Fruit fly (Drosophila melanogaster): ENCODE results near the gene Aos1.
A peak's percentile ranks its signal among the peaks of the same experiment; 100 is the strongest.

The Aos1 gene

dm6 chr3R:12406235-12407196 lies 27.1 kb downstream of the Aos1 start, which contains the start of gene CG5167 (continued):
- TF ChIP-seq CG13424 (tag; optimal IDR thresholded peaks at IDR 0.05) (peak; percentile 63), Ada2b (GFP tag; IDR thresholded peaks at IDR 0.05) (no peak), CG16815 (GFP tag; optimal IDR thresholded peaks at IDR 0.05) (no peak), insv (GFP tag; optimal IDR thresholded peaks at IDR 0.05) (peak in 1 of 2 experiments; percentile 4), seq (GFP tag; IDR thresholded peaks at IDR 0.05) (no peak), bowl (GFP tag; IDR thresholded peaks at IDR 0.05) (no peak), CG32772 (GFP tag; IDR thresholded peaks at IDR 0.05) (no peak), Side (GFP tag; optimal IDR thresholded peaks at IDR 0.05) (no peak), klu (GFP tag; IDR thresholded peaks at IDR 0.05) (no peak), pb (GFP tag; optimal IDR thresholded peaks at IDR 0.05) (no peak), fru (optimal IDR thresholded peaks at IDR 0.05) (no peak), CG14965 (GFP tag; optimal IDR thresholded peaks at IDR 0.05; ENCODE audit: borderline replicate concordance) (no peak), Optix (GFP tag; IDR thresholded peaks at IDR 0.05) (no peak), schlank (tag; optimal IDR thresholded peaks at IDR 0.05) (no peak), jing (GFP tag; optimal IDR thresholded peaks at IDR 0.05) (no peak), unc-4 (GFP tag; IDR thresholded peaks at IDR 0.05; ENCODE audit: partially characterized antibody) (peak; percentile 39; the same call in 1 of the 2 replicates), CG9215 (GFP tag; IDR thresholded peaks at IDR 0.05) (no peak), mam (GFP tag; optimal IDR thresholded peaks at IDR 0.05) (no peak), CG17612 (GFP tag; IDR thresholded peaks at IDR 0.05) (no peak), z (GFP tag; IDR thresholded peaks at IDR 0.05) (no peak), ara (GFP tag; IDR thresholded peaks at IDR 0.05) (no peak), CG4854 (GFP tag; optimal IDR thresholded peaks at IDR 0.05) (no peak), CG1792 (GFP tag; optimal IDR thresholded peaks at IDR 0.05) (no peak), Doc3 (GFP tag; IDR thresholded peaks at IDR 0.05; ENCODE audit: partially characterized antibody) (peak; percentile 53; the same call in 1 of the 3 replicates), bsh (GFP tag; optimal IDR thresholded peaks at IDR 0.05) (peak; percentile 28 to 82), CG1647 (GFP tag; optimal IDR thresholded peaks at IDR 0.05) (no peak), CG9727 (GFP tag; optimal IDR thresholded peaks at IDR 0.05) (peak; percentile 59), CG18619 (GFP tag; optimal IDR thresholded peaks at IDR 0.05) (no peak), ATbp (GFP tag; optimal IDR thresholded peaks at IDR 0.05) (no peak), croc (GFP tag; conservative IDR thresholded peaks at IDR 0.05) (no peak), BtbVII (GFP tag; optimal IDR thresholded peaks at IDR 0.05) (peak; percentile 63), Lpt (GFP tag; optimal IDR thresholded peaks at IDR 0.05) (no peak), Chrac-16 (GFP tag; optimal IDR thresholded peaks at IDR 0.05) (peak; percentile 35), C15 (GFP tag; IDR thresholded peaks at IDR 0.05) (no peak), h (optimal IDR thresholded peaks at IDR 0.05) (no peak), CG17802 (tag; optimal IDR thresholded peaks at IDR 0.05) (no peak), CG6175 (GFP tag; IDR thresholded peaks at IDR 0.05) (no peak), da (GFP tag; optimal IDR thresholded peaks at IDR 0.05) (no peak), CG15011 (GFP tag; optimal IDR thresholded peaks at IDR 0.05) (no peak), bcd (GFP tag; optimal IDR thresholded peaks at IDR 0.05) (no peak), CG10366 (GFP tag; IDR thresholded peaks at IDR 0.05) (no peak), crol (GFP tag; IDR thresholded peaks at IDR 0.05) (no peak), tx (GFP tag; optimal IDR thresholded peaks at IDR 0.05) (no peak), CG3281 (GFP tag; optimal IDR thresholded peaks at IDR 0.05) (peak; percentile 24), chn (GFP tag; optimal IDR thresholded peaks at IDR 0.05) (no peak), Hr39 (optimal IDR thresholded peaks at IDR 0.05) (no peak), CG9817 (tag; optimal IDR thresholded peaks at IDR 0.05) (no peak), ftz-f1 (GFP tag; optimal IDR thresholded peaks at IDR 0.05) (no peak), Dad (GFP tag; optimal IDR thresholded peaks at IDR 0.05) (no peak), CG13123 (GFP tag; optimal IDR thresholded peaks at IDR 0.05) (no peak), CG5245 (GFP tag; optimal IDR thresholded peaks at IDR 0.05) (no peak)
